Fruit fly (Drosophila melanogaster) whole organism, wandering third instar larva: ENCODE data around the gene flfl.

ENCODE experiments used
- Abd-B ChIP-seq: fragments of >200 bp; optimal IDR thresholded peaks from 2 replicates; lab custom pipeline; 2017; ENCODE audit warnings: missing biosample characterization, missing genetic modification characterization
- CG32264 ChIP-seq: fragments of 200-800 bp; sonication (Bioruptor generic); optimal IDR thresholded peaks from 2 replicates; lab custom pipeline; 2016; ENCODE audit warnings: missing biosample characterization, missing genetic modification characterization
- CG9705 ChIP-seq: fragments of 200-800 bp; sonication (Bioruptor generic); optimal IDR thresholded peaks from 2 replicates; lab custom pipeline; 2018; ENCODE audit warnings: missing biosample characterization, mild to moderate bottlenecking, missing genetic modification characterization
- Dfd ChIP-seq: fragments of >200 bp; optimal IDR thresholded peaks from 2 replicates; lab custom pipeline; 2017; ENCODE audit warnings: missing biosample characterization, missing genetic modification characterization
- Dif ChIP-seq: fragments of 200-275, 200-300 bp; sonication (Bioruptor generic); optimal IDR thresholded peaks from 2 replicates; lab custom pipeline; 2018; ENCODE audit warnings: missing biosample characterization, missing genetic modification characterization; ENCODE audit not compliant: partially characterized antibody
- GATAd ChIP-seq: sonication (Bioruptor generic); optimal IDR thresholded peaks from 2 replicates; lab custom pipeline; 2016; ENCODE audit warnings: missing biosample characterization, missing genetic modification characterization
- HLH106 ChIP-seq: fragments of 200-800 bp; optimal IDR thresholded peaks from 3 replicates; lab custom pipeline; 2019; ENCODE audit warnings: missing biosample characterization, mild to moderate bottlenecking, missing genetic modification characterization, moderate library complexity
- Hnf4 ChIP-seq: fragments of 200-800 bp; sonication (Bioruptor generic); optimal IDR thresholded peaks from 2 replicates; lab custom pipeline; 2016; ENCODE audit warnings: missing biosample characterization, mild to moderate bottlenecking, missing genetic modification characterization
- Hr78 ChIP-seq: fragments of >200 bp; optimal IDR thresholded peaks from 2 replicates; lab custom pipeline; 2017; ENCODE audit warnings: missing biosample characterization, missing genetic modification characterization
- Hr83 ChIP-seq: fragments of 200-300 bp; sonication (Bioruptor generic); optimal IDR thresholded peaks from 2 replicates; lab custom pipeline; 2016; ENCODE audit warnings: missing biosample characterization, mild to moderate bottlenecking, missing genetic modification characterization, moderate library complexity; ENCODE audit not compliant: poor library complexity, severe bottlenecking
- Jra ChIP-seq: sonication (Bioruptor generic); optimal IDR thresholded peaks from 2 replicates; lab custom pipeline; 2016; ENCODE audit warnings: missing biosample characterization, missing genetic modification characterization
- Mio ChIP-seq: sonication (Bioruptor generic); optimal IDR thresholded peaks from 2 replicates; lab custom pipeline; 2016; ENCODE audit warnings: missing biosample characterization, missing genetic modification characterization
- Myc ChIP-seq: fragments of >200 bp; optimal IDR thresholded peaks from 2 replicates; lab custom pipeline; 2017
- N ChIP-seq: fragments of >200 bp; optimal IDR thresholded peaks from 2 replicates; lab custom pipeline; 2018; ENCODE audit warnings: missing biosample characterization, missing external identifiers, missing genetic modification characterization
- OdsH ChIP-seq: fragments of 200-800 bp; sonication (Bioruptor generic); optimal IDR thresholded peaks from 2 replicates; lab custom pipeline; 2016; ENCODE audit warnings: missing biosample characterization, mild to moderate bottlenecking, missing genetic modification characterization
- Rel ChIP-seq, 2 experiments: fragments of 200-800 bp; sonication (Bioruptor generic) in 1 of 2; optimal IDR thresholded peaks; 2 replicates in 1 of 2; 3 replicates in 1 of 2; lab custom pipeline; 2016 to 2019; ENCODE audit warnings: mild to moderate bottlenecking in 2 of 2, missing biosample characterization in 2 of 2, missing genetic modification characterization in 2 of 2, moderate library complexity in 1 of 2
- Sp1 ChIP-seq: fragments of 200-800 bp; sonication (Bioruptor generic); optimal IDR thresholded peaks from 3 replicates; lab custom pipeline; 2019; ENCODE audit warnings: missing biosample characterization, mild to moderate bottlenecking, missing genetic modification characterization, moderate library complexity
- Vsx2 ChIP-seq: fragments of 200-300, 225-300 bp; sonication (Bioruptor generic); optimal IDR thresholded peaks from 2 replicates; lab custom pipeline; 2018; ENCODE audit warnings: missing biosample characterization, missing genetic modification characterization; ENCODE audit not compliant: partially characterized antibody
- br ChIP-seq: fragments of 200-800 bp; sonication (Bioruptor generic); optimal IDR thresholded peaks from 2 replicates; lab custom pipeline; 2016; ENCODE audit warnings: missing biosample characterization, missing genetic modification characterization
- brk ChIP-seq: fragments of 200-800 bp; sonication (Bioruptor generic); optimal IDR thresholded peaks from 2 replicates; lab custom pipeline; 2016; ENCODE audit warnings: missing biosample characterization, mild to moderate bottlenecking, missing genetic modification characterization
- dl ChIP-seq, 2 experiments: fragments of 175-275, 200-275 bp in 1 of 2; fragments of 200-275 bp in 1 of 2; sonication (Bioruptor generic); optimal IDR thresholded peaks; lab custom pipeline; 2018; ENCODE audit warnings: mild to moderate bottlenecking in 2 of 2, missing biosample characterization in 2 of 2, missing genetic modification characterization in 2 of 2, moderate library complexity in 2 of 2; ENCODE audit not compliant: partially characterized antibody in 2 of 2, insufficient read depth in 1 of 2
- dmrt93B ChIP-seq: fragments of 200-800 bp; sonication (Bioruptor generic); optimal IDR thresholded peaks from 2 replicates; lab custom pipeline; 2018; ENCODE audit warnings: missing biosample characterization, mild to moderate bottlenecking, missing genetic modification characterization
- ey ChIP-seq: fragments of 200-800 bp; sonication (Bioruptor generic); optimal IDR thresholded peaks from 2 replicates; lab custom pipeline; 2016; ENCODE audit warnings: missing biosample characterization, missing genetic modification characterization
- foxo ChIP-seq, 2 experiments: fragments of 200-800 bp; sonication (Bioruptor generic); optimal IDR thresholded peaks; 2 replicates in 1 of 2; 3 replicates in 1 of 2; lab custom pipeline; 2016 to 2017; ENCODE audit warnings: missing biosample characterization in 2 of 2, missing genetic modification characterization in 2 of 2
- fru ChIP-seq: fragments of 200-800 bp; sonication (Bioruptor generic); optimal IDR thresholded peaks from 3 replicates; lab custom pipeline; 2016; ENCODE audit warnings: missing biosample characterization, mild to moderate bottlenecking, missing genetic modification characterization
- h ChIP-seq: fragments of 200-800 bp; sonication (Bioruptor generic); optimal IDR thresholded peaks from 3 replicates; lab custom pipeline; 2016; ENCODE audit warnings: missing biosample characterization, mild to moderate bottlenecking, missing genetic modification characterization
- jim ChIP-seq: fragments of 175-275, 200-325 bp; sonication (Bioruptor generic); optimal IDR thresholded peaks from 2 replicates; lab custom pipeline; 2016; ENCODE audit warnings: missing biosample characterization, mild to moderate bottlenecking, missing genetic modification characterization
- lola ChIP-seq: fragments of >200 bp; optimal IDR thresholded peaks from 2 replicates; lab custom pipeline; 2017; ENCODE audit warnings: missing biosample characterization, missing genetic modification characterization
- pan ChIP-seq: fragments of >200 bp; optimal IDR thresholded peaks from 2 replicates; lab custom pipeline; 2017
- psq ChIP-seq: fragments of 200-800 bp; sonication (Bioruptor generic); optimal IDR thresholded peaks from 3 replicates; lab custom pipeline; 2017; ENCODE audit warnings: missing biosample characterization, mild to moderate bottlenecking, missing genetic modification characterization, moderate library complexity
- rgr ChIP-seq: fragments of 200-800 bp; sonication (Bioruptor generic); optimal IDR thresholded peaks from 3 replicates; lab custom pipeline; 2016; ENCODE audit warnings: missing biosample characterization, mild to moderate bottlenecking, missing genetic modification characterization
- sage ChIP-seq: fragments of 200-800 bp; sonication (Bioruptor generic); optimal IDR thresholded peaks from 2 replicates; lab custom pipeline; 2016; ENCODE audit warnings: missing biosample characterization, mild to moderate bottlenecking, missing genetic modification characterization
- sv ChIP-seq: fragments of 200-800 bp; sonication (Bioruptor generic); optimal IDR thresholded peaks from 3 replicates; lab custom pipeline; 2016; ENCODE audit warnings: missing biosample characterization, missing genetic modification characterization
- tai ChIP-seq: sonication (Bioruptor generic); optimal IDR thresholded peaks from 2 replicates; lab custom pipeline; 2016; ENCODE audit warnings: missing biosample characterization, missing genetic modification characterization
- usp ChIP-seq: fragments of >200 bp; optimal IDR thresholded peaks from 2 replicates; lab custom pipeline; 2017; ENCODE audit warnings: missing biosample characterization, missing genetic modification characterization
- woc ChIP-seq: sonication (Bioruptor generic); optimal IDR thresholded peaks from 2 replicates; lab custom pipeline; 2016; ENCODE audit warnings: missing biosample characterization, mild to moderate bottlenecking, missing genetic modification characterization

The flfl gene

dm6 chr3R:13659865-13660738 is 23.6 kb upstream of the flfl start, which contains the start of gene Hrb87F (continued):
- TF ChIP-seq Hnf4 (GFP tag; lab: Kevin White, UChicago) (peak; percentile 4), Jra (GFP tag; lab: Kevin White, UChicago) (no peak), brk (GFP tag; lab: Kevin White, UChicago) (peak; percentile 31), Rel (GFP tag; optimal IDR thresholded peaks at IDR 0.05; lab: Kevin White, UChicago) (no peak), Rel (tag; optimal IDR thresholded peaks at IDR 0.05; lab: Kevin White, UChicago) (peak; percentile 40), Dfd (GFP tag; lab: Kevin White, UChicago) (no peak), pan (no peak), br (GFP tag; lab: Kevin White, UChicago) (no peak), HLH106 (tag; lab: Kevin White, UChicago) (no peak), sage (no peak)

- TF ChIP-seq dl (GFP tag; optimal IDR thresholded peaks at IDR 0.05; lab: Kevin White, UChicago; ENCODE audit: insufficient read depth in 1 of 2, partially characterized antibody in 2 of 2), result no peak
- TF ChIP-seq dmrt93B (GFP tag; lab: Kevin White, UChicago), result peak; percentile 53
- no peak for TF ChIP-seq Mio
- no peak for TF ChIP-seq lola (GFP tag; lab: Kevin White, UChicago)
- TF ChIP-seq Hr78 (GFP tag; lab: Kevin White, UChicago), result no peak
- TF ChIP-seq CG9705, result peak; percentile 56
- TF ChIP-seq usp (GFP tag; lab: Kevin White, UChicago), result no peak
- TF ChIP-seq Myc (lab: Kevin White, UChicago), result peak; percentile 30
- TF ChIP-seq N, result peak; percentile 25
- peak; percentile 69 for TF ChIP-seq h (GFP tag; lab: Kevin White, UChicago)
- peak; percentile 47 for TF ChIP-seq Dif
- TF ChIP-seq tai (GFP tag; lab: Kevin White, UChicago), result peak; percentile 49
- TF ChIP-seq Vsx2, result peak; percentile 5
- TF ChIP-seq woc (GFP tag; lab: Kevin White, UChicago), result peak; percentile 4
- peak; percentile 59 for TF ChIP-seq OdsH (GFP tag; lab: Kevin White, UChicago)
- TF ChIP-seq pan, result no peak
- TF ChIP-seq GATAd (GFP tag; lab: Kevin White, UChicago), result no peak
- TF ChIP-seq fru (GFP tag; lab: Kevin White, UChicago), result peak; percentile 37
- TF ChIP-seq Sp1 (GFP tag; lab: Kevin White, UChicago), result peak; percentile 83
- peak; percentile 30 for TF ChIP-seq psq (GFP tag; lab: Kevin White, UChicago)
- TF ChIP-seq foxo (GFP tag; optimal IDR thresholded peaks at IDR 0.05; lab: Kevin White, UChicago), result peak in 1 of 2 experiments; percentile 35
- no peak for TF ChIP-seq jim (GFP tag; lab: Kevin White, UChicago)
- TF ChIP-seq ey, result peak; percentile 48
- TF ChIP-seq Hr83, result peak; percentile 75
- TF ChIP-seq br (GFP tag; lab: Kevin White, UChicago), result peak; percentile 75
- peak; percentile 49 for TF ChIP-seq Hnf4 (GFP tag; lab: Kevin White, UChicago)
- no peak for TF ChIP-seq Rel (GFP tag; optimal IDR thresholded peaks at IDR 0.05; lab: Kevin White, UChicago)
- peak; percentile 35 for TF ChIP-seq Rel (tag; optimal IDR thresholded peaks at IDR 0.05; lab: Kevin White, UChicago)
- no peak for TF ChIP-seq Abd-B (GFP tag; lab: Kevin White, UChicago)
- TF ChIP-seq rgr (GFP tag; lab: Kevin White, UChicago), result peak; percentile 79
- peak; percentile 40 for TF ChIP-seq sv (GFP tag; lab: Kevin White, UChicago)
- TF ChIP-seq Dfd (GFP tag; lab: Kevin White, UChicago), result no peak
- TF ChIP-seq HLH106 (tag; lab: Kevin White, UChicago), result peak; percentile 30
- TF ChIP-seq CG32264, result peak; percentile 54
These were observed 22.6 kb upstream of the flfl start, which contains the start of gene B52 for dm6 chr3R:13660924-13661659. TSS of gene B52 (plus strand) at chr3R:13661311.
